Worm (Caenorhabditis elegans) whole organism, L4 larva: ENCODE measurements around the gene phf-31.
A peak's percentile ranks its signal among the peaks of the same experiment; 100 is the strongest.

ENCODE experiments used
- D1046.2 ChIP-seq: fragments of 200-800 bp; sonication (Bioruptor generic); IDR thresholded peaks from 2 replicates; pipeline ENCODE4 v1.3.6; 2022; ENCODE audit warnings: missing genetic modification characterization, missing compliant biosample characterization
- F26F4.8 ChIP-seq: fragments of 200-800 bp; sonication (Bioruptor generic); conservative IDR thresholded peaks from 2 replicates; pipeline ENCODE4 v1.3.6; 2022; ENCODE audit warnings: missing genetic modification characterization, missing compliant biosample characterization
- R02D3.7 ChIP-seq: fragments of 150-350 bp; sonication (generic microtip); optimal IDR thresholded peaks from 3 replicates; lab custom pipeline; 2014; ENCODE audit warnings: missing biosample characterization, missing genetic modification characterization
- Y48G9A.11 ChIP-seq: fragments of 200-800 bp; sonication (Bioruptor generic); IDR thresholded peaks from 2 replicates; pipeline ENCODE4 v1.3.6; 2022; ENCODE audit warnings: missing genetic modification reagents, missing genetic modification characterization, missing compliant biosample characterization
- Y5F2A.4 ChIP-seq: fragments of 200-800 bp; sonication (Bioruptor generic); optimal IDR thresholded peaks from 2 replicates; lab custom pipeline; 2018; ENCODE audit warnings: mild to moderate bottlenecking, missing genetic modification characterization, missing compliant biosample characterization
- ZK337.2 ChIP-seq: fragments of 200-800 bp; sonication (Bioruptor generic); IDR thresholded peaks from 2 replicates; pipeline ENCODE4 v1.3.6; 2022; ENCODE audit warnings: missing genetic modification reagents, missing genetic modification characterization, missing compliant biosample characterization
- aha-1 ChIP-seq: fragments of 150-350 bp; peaks from one replicate; lab custom pipeline; 2014; ENCODE audit warnings: missing biosample characterization, missing genetic modification characterization
- ceh-44 ChIP-seq: fragments of 200-800 bp; sonication (Bioruptor generic); IDR thresholded peaks from 2 replicates; pipeline ENCODE4 v1.3.6; 2022; ENCODE audit warnings: missing genetic modification reagents, missing genetic modification characterization, missing compliant biosample characterization
- ceh-82 ChIP-seq: sonication (generic microtip); optimal IDR thresholded peaks from 2 replicates; lab custom pipeline; 2017; ENCODE audit warnings: missing biosample characterization, missing genetic modification characterization
- ces-1 ChIP-seq: fragments of 150-350 bp; sonication (generic microtip); optimal IDR thresholded peaks from 4 replicates; lab custom pipeline; 2014; ENCODE audit warnings: missing biosample characterization, missing genetic modification reagents, missing genetic modification characterization
- daf-19 ChIP-seq: fragments of 200-800 bp; sonication (Bioruptor generic); conservative IDR thresholded peaks from 2 replicates; pipeline ENCODE4 v1.3.6; 2022; ENCODE audit warnings: missing genetic modification characterization, missing compliant biosample characterization
- dmd-8 ChIP-seq: fragments of 200-800 bp; sonication (Bioruptor generic); IDR thresholded peaks from 2 replicates; pipeline ENCODE4 v1.3.6; 2022; ENCODE audit warnings: missing genetic modification characterization, missing compliant biosample characterization
- dmd-9 ChIP-seq: fragments of 200-800 bp; sonication (Bioruptor generic); IDR thresholded peaks from 2 replicates; pipeline ENCODE4 v1.3.6; 2022; ENCODE audit warnings: missing genetic modification reagents, missing genetic modification characterization, missing compliant biosample characterization
- dpl-1 ChIP-seq: fragments of 150-350 bp; optimal IDR thresholded peaks from 2 replicates; lab custom pipeline; 2014; ENCODE audit warnings: missing biosample characterization, missing genetic modification reagents, missing genetic modification characterization
- duxl-1 ChIP-seq: sonication (generic microtip); optimal IDR thresholded peaks from 2 replicates; lab custom pipeline; 2016; ENCODE audit warnings: mild to moderate bottlenecking, missing genetic modification characterization, moderate library complexity, missing compliant biosample characterization; ENCODE audit not compliant: poor library complexity
- egl-27 ChIP-seq: sonication (generic microtip); optimal IDR thresholded peaks from 3 replicates; lab custom pipeline; 2017; ENCODE audit warnings: missing biosample characterization, missing genetic modification reagents, missing genetic modification characterization
- hif-1 ChIP-seq, 2 experiments: sonication (generic microtip); optimal IDR thresholded peaks; 2 replicates each; lab custom pipeline; 2016 to 2017; ENCODE audit warnings: missing compliant biosample characterization in 2 of 2, missing genetic modification characterization in 2 of 2, missing genetic modification reagents in 2 of 2, missing genotype in 2 of 2, mild to moderate bottlenecking in 1 of 2
- hlh-30 ChIP-seq: sonication (generic microtip); optimal IDR thresholded peaks from 2 replicates; lab custom pipeline; 2017; ENCODE audit warnings: antibody characterized with exemption, mild to moderate bottlenecking, missing genetic modification characterization, missing compliant biosample characterization; ENCODE audit not compliant: insufficient read depth
- lin-1 ChIP-seq: fragments of 200-800 bp; sonication (Bioruptor generic); IDR thresholded peaks from 2 replicates; pipeline ENCODE4 v1.3.6; 2022; ENCODE audit warnings: missing genetic modification reagents, missing genetic modification characterization, missing compliant biosample characterization
- lin-13 ChIP-seq: fragments of 150-350 bp; optimal IDR thresholded peaks from 2 replicates; lab custom pipeline; 2014; ENCODE audit warnings: missing biosample characterization, missing genetic modification reagents, missing genetic modification characterization
- lin-15B ChIP-seq: fragments of 150-350 bp; sonication (generic microtip); optimal IDR thresholded peaks from 3 replicates; lab custom pipeline; 2014; ENCODE audit warnings: missing biosample characterization, missing genetic modification characterization
- lin-29 ChIP-seq: fragments of 200-800 bp; sonication (Bioruptor generic); IDR thresholded peaks from 2 replicates; pipeline ENCODE4 v1.3.6; 2022; ENCODE audit warnings: missing genetic modification reagents, missing genetic modification characterization, missing compliant biosample characterization
- lin-38 ChIP-seq: fragments of 200-800 bp; sonication (Bioruptor generic); IDR thresholded peaks from 2 replicates; pipeline ENCODE4 v1.3.6; 2022; ENCODE audit warnings: missing genetic modification reagents, missing genetic modification characterization, missing compliant biosample characterization
- lin-39 ChIP-seq: fragments of 150-350 bp; optimal IDR thresholded peaks from 2 replicates; lab custom pipeline; 2014; ENCODE audit warnings: missing biosample characterization, missing genetic modification reagents, missing genetic modification characterization
- madf-9 ChIP-seq: fragments of 200-800 bp; sonication (Bioruptor generic); conservative IDR thresholded peaks from 2 replicates; pipeline ENCODE4 v1.3.6; 2022; ENCODE audit warnings: missing genetic modification reagents, missing genetic modification characterization, missing compliant biosample characterization
- mdt-29 ChIP-seq: fragments of 200-800 bp; sonication (Bioruptor generic); IDR thresholded peaks from 2 replicates; pipeline ENCODE4 v1.3.6; 2022; ENCODE audit warnings: missing genetic modification reagents, missing genetic modification characterization, missing compliant biosample characterization
- nhr-10 ChIP-seq: fragments of 150-350 bp; optimal IDR thresholded peaks from 2 replicates; lab custom pipeline; 2014; ENCODE audit warnings: missing biosample characterization, missing genetic modification characterization
- nhr-102 ChIP-seq: sonication (generic microtip); optimal IDR thresholded peaks from 2 replicates; lab custom pipeline; 2016; ENCODE audit warnings: mild to moderate bottlenecking, missing genetic modification characterization, moderate library complexity, missing compliant biosample characterization
- nhr-237 ChIP-seq: sonication (generic microtip); optimal IDR thresholded peaks from 2 replicates; lab custom pipeline; 2017; ENCODE audit warnings: missing biosample characterization, missing genetic modification characterization
- nhr-28 ChIP-seq: fragments of 150-350 bp; optimal IDR thresholded peaks from 2 replicates; lab custom pipeline; 2014; ENCODE audit warnings: missing biosample characterization, missing genetic modification characterization
- nhr-42 ChIP-seq: fragments of 200-800 bp; sonication (Bioruptor generic); IDR thresholded peaks from 2 replicates; pipeline ENCODE4 v1.3.6; 2022; ENCODE audit warnings: missing genetic modification characterization, missing compliant biosample characterization
- nhr-48 ChIP-seq: sonication (generic microtip); optimal IDR thresholded peaks from 2 replicates; lab custom pipeline; 2016; ENCODE audit warnings: mild to moderate bottlenecking, missing genetic modification characterization, missing compliant biosample characterization
- nhr-76 ChIP-seq: fragments of 150-350 bp; optimal IDR thresholded peaks from 2 replicates; lab custom pipeline; 2014; ENCODE audit warnings: missing biosample characterization, missing genetic modification characterization
- nhr-77 ChIP-seq: fragments of 150-350 bp; optimal IDR thresholded peaks from 2 replicates; lab custom pipeline; 2014; ENCODE audit warnings: missing biosample characterization, missing genetic modification characterization
- pha-4 ChIP-seq, 2 experiments: fragments of 150-350 bp in 1 of 2; fragments of 200-800 bp in 1 of 2; sonication (Bioruptor generic) in 1 of 2; IDR thresholded peaks in 1 of 2; optimal IDR thresholded peaks in 1 of 2; 2 replicates each; pipeline versions ENCODE4 v1.3.6 to Lab custom; 2014 to 2022; ENCODE audit warnings: missing genetic modification characterization in 2 of 2, missing genetic modification reagents in 2 of 2, missing biosample characterization in 1 of 2, missing compliant biosample characterization in 1 of 2
- php-3 ChIP-seq: fragments of 200-800 bp; sonication (Bioruptor generic); IDR thresholded peaks from 2 replicates; pipeline ENCODE4 v1.3.6; 2022; ENCODE audit warnings: missing genetic modification reagents, missing genetic modification characterization, missing compliant biosample characterization
- rbr-2 ChIP-seq: sonication (generic microtip); optimal IDR thresholded peaks from 2 replicates; lab custom pipeline; 2016; ENCODE audit warnings: missing genotype, missing genetic modification characterization, missing compliant biosample characterization
- saeg-2 ChIP-seq: fragments of 200-800 bp; sonication (Bioruptor generic); IDR thresholded peaks from 2 replicates; pipeline ENCODE4 v1.3.6; 2022; ENCODE audit warnings: missing genetic modification reagents, missing genetic modification characterization, missing compliant biosample characterization
- sdz-12 ChIP-seq: fragments of 200-800 bp; sonication (Bioruptor generic); optimal IDR thresholded peaks from 2 replicates; lab custom pipeline; 2018; ENCODE audit warnings: mild to moderate bottlenecking, missing genetic modification characterization, missing compliant biosample characterization
- set-16 ChIP-seq: fragments of 200-800 bp; sonication (Bioruptor generic); IDR thresholded peaks from 2 replicates; pipeline ENCODE4 v1.3.6; 2022; ENCODE audit warnings: missing genetic modification reagents, missing genetic modification characterization, missing compliant biosample characterization
- snpc-1.2 ChIP-seq: fragments of 200-800 bp; sonication (Bioruptor generic); IDR thresholded peaks from 2 replicates; pipeline ENCODE4 v1.3.6; 2022; ENCODE audit warnings: missing genetic modification reagents, missing genetic modification characterization, missing compliant biosample characterization
- spr-3 ChIP-seq: fragments of 200-800 bp; sonication (Bioruptor generic); optimal IDR thresholded peaks from 2 replicates; lab custom pipeline; 2018; ENCODE audit warnings: mild to moderate bottlenecking, missing genetic modification characterization, missing compliant biosample characterization
- tra-1 ChIP-seq: fragments of 200-800 bp; sonication (Bioruptor generic); IDR thresholded peaks from 2 replicates; pipeline ENCODE4 v1.3.6; 2022; ENCODE audit warnings: missing genetic modification reagents, missing genetic modification characterization, missing compliant biosample characterization
- unc-130 ChIP-seq: sonication (generic microtip); optimal IDR thresholded peaks from 2 replicates; lab custom pipeline; 2016; ENCODE audit warnings: missing genetic modification reagents, missing genetic modification characterization, missing compliant biosample characterization
- unc-39 ChIP-seq: sonication (generic microtip); optimal IDR thresholded peaks from 2 replicates; lab custom pipeline; 2017; ENCODE audit warnings: missing biosample characterization, missing genetic modification characterization
- zag-1 ChIP-seq: fragments of 150-350 bp; optimal IDR thresholded peaks from 2 replicates; lab custom pipeline; 2014; ENCODE audit warnings: missing biosample characterization, missing genetic modification characterization
- zfp-3 ChIP-seq: fragments of 200-800 bp; sonication (Bioruptor generic); conservative IDR thresholded peaks from 2 replicates; pipeline ENCODE4 v1.3.6; 2022; ENCODE audit warnings: missing genetic modification reagents, missing genetic modification characterization, missing compliant biosample characterization
- zip-11 ChIP-seq: fragments of 200-800 bp; sonication (Bioruptor generic); IDR thresholded peaks from 2 replicates; pipeline ENCODE4 v1.3.6; 2022; ENCODE audit warnings: missing genetic modification characterization, missing compliant biosample characterization
- ztf-11 ChIP-seq: fragments of 150-350 bp; optimal IDR thresholded peaks from 2 replicates; lab custom pipeline; 2014; ENCODE audit warnings: missing biosample characterization, missing genetic modification characterization
- ztf-7 ChIP-seq: fragments of 150-350 bp; optimal IDR thresholded peaks from 2 replicates; lab custom pipeline; 2014; ENCODE audit warnings: missing biosample characterization, missing genetic modification characterization

Gene phf-31

DNA sequence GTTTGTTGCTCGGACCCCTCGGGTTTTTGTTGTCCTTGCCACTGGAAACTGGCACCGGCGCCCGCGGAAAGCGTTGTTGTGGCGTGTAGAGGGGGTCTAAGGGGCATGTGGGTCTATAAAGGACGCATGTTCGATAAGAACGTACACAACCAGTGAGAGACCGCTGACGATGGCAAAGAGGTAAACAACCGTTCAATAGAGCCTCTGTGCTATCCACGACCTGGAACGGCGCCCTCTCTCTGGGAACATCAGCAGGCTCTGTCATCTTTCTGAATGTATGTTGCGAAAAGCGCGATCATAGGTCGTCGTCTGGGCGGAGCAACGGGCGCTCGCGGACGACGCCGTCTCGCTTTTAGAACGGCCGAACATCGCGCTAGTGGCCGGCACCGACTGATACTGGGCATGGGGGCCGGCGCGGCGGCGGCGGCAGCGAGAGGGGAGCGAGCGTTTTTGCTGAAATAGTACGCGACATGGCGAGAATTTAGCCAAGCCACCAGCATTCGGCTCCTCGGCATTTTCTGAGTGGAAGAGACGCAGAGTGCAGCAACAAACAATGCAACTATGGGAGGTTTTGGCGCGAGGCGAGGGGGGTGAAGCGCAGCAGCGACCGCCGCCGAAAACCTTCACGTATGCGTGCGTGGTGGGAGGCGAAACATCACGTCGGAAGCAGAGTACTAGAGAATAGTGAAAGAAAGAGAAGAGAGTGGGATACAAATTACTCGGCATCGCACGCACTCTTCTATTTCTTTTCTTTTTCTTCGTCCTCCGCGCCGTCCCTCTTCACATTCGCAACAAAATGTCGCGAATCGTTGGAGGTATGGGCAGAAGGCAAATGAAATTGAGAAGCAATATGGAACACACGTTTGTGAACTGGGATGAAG, 44.5 kb upstream of the phf-31 start (continued):
- TF ChIP-seq saeg-2 (GFP tag; lab: Robert Waterston, UW) (peak; percentile 76; the same call in 1 of the 2 replicates), ZK337.2 (GFP tag; lab: Robert Waterston, UW) (no peak), nhr-77 (tag; lab: Kevin White, UChicago) (peak; percentile 25), spr-3 (GFP tag; lab: Kevin White, UChicago) (no peak), lin-13 (GFP tag; lab: Kevin White, UChicago) (peak; percentile 85), lin-38 (GFP tag; lab: Robert Waterston, UW) (peak; percentile 54), tra-1 (peak; percentile 89), zag-1 (tag; lab: Kevin White, UChicago) (peak; percentile 21), F26F4.8 (no peak), php-3 (GFP tag; lab: Robert Waterston, UW) (no peak), Y5F2A.4 (no peak), nhr-76 (tag; lab: Kevin White, UChicago) (no peak), lin-39 (no peak), lin-1 (GFP tag; lab: Robert Waterston, UW) (peak; percentile 84), aha-1 (tag; lab: Kevin White, UChicago) (peak; percentile 100), ceh-82 (tag; lab: Kevin White, UChicago) (no peak), pha-4 (GFP tag; IDR thresholded peaks at IDR 0.05; lab: Robert Waterston, UW) (peak; percentile 87), pha-4 (tag; optimal IDR thresholded peaks at IDR 0.05; lab: Kevin White, UChicago) (no peak), snpc-1.2 (GFP tag; lab: Robert Waterston, UW) (no peak), dmd-9 (GFP tag; lab: Robert Waterston, UW) (no peak), unc-130 (GFP tag; lab: Kevin White, UChicago) (no peak), lin-15B (tag; lab: Kevin White, UChicago) (no peak), nhr-237 (tag; lab: Kevin White, UChicago) (peak; percentile 39), sdz-12 (GFP tag; lab: Kevin White, UChicago) (no peak), daf-19 (GFP tag; lab: Robert Waterston, UW) (no peak), duxl-1 (tag; lab: Kevin White, UChicago) (peak; percentile 2), ceh-44 (no peak), nhr-10 (tag; lab: Kevin White, UChicago) (peak; percentile 34), set-16 (GFP tag; lab: Robert Waterston, UW) (peak; percentile 99), madf-9 (GFP tag; lab: Robert Waterston, UW) (peak; percentile 39), zfp-3 (no peak), mdt-29 (GFP tag; lab: Robert Waterston, UW) (no peak), lin-29 (GFP tag; lab: Robert Waterston, UW) (no peak), nhr-102 (peak; percentile 60), zip-11 (GFP tag; lab: Robert Waterston, UW) (no peak), hlh-30 (tag; lab: Kevin White, UChicago) (peak; percentile 84), ztf-11 (no peak), rbr-2 (tag; lab: Kevin White, UChicago) (peak; percentile 93), Y48G9A.11 (GFP tag; lab: Robert Waterston, UW) (no peak), ces-1 (GFP tag; lab: Kevin White, UChicago) (no peak), D1046.2 (GFP tag; lab: Robert Waterston, UW) (no peak), egl-27 (tag; lab: Kevin White, UChicago) (no peak), dmd-8 (GFP tag; lab: Robert Waterston, UW) (no peak), dpl-1 (GFP tag; lab: Kevin White, UChicago) (no peak), ztf-7 (tag; lab: Kevin White, UChicago) (no peak), nhr-42 (GFP tag; lab: Robert Waterston, UW) (peak; percentile 70; the same call in 1 of the 2 replicates), R02D3.7 (no peak), hif-1 (tag; optimal IDR thresholded peaks at IDR 0.05; lab: Kevin White, UChicago) (peak; percentile 27 to 91), nhr-28 (tag; lab: Kevin White, UChicago) (peak; percentile 75), nhr-48 (tag; lab: Kevin White, UChicago) (peak; percentile 86), unc-39 (tag; lab: Kevin White, UChicago) (no peak)
